Worm (Caenorhabditis elegans): ENCODE data around the gene xbx-6.
A peak's percentile ranks its signal among the peaks of the same experiment; 100 is the strongest.

Gene xbx-6

DNA sequence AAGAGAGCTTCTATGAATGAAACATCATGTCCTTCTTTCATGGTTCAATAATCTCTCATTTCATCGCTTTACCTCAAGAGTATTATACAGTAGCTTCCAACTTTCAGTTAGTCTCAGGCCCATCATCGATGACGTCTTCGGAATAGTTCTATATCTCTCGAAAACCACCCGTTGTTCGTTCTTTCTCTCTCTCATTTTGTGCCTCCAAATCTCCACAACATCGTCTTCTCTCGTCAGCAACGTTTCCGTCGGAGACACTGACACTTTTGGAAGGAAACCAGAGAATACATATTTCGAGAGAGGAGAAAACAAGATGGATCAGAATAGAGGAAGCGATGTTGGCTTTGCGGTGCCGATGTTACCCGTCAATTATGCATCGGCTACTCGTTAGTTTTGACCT, 29.0 kb downstream of the xbx-6 start (continued):
- TF ChIP-seq ZK185.1 (tag; optimal IDR thresholded peaks at IDR 0.05; ENCODE audit: poor library complexity, severe bottlenecking): no peak
- TF ChIP-seq hlh-26 (GFP tag; conservative IDR thresholded peaks at IDR 0.05): no peak
- TF ChIP-seq bed-1 (GFP tag; IDR thresholded peaks at IDR 0.05): no peak
- no peak for TF ChIP-seq ceh-27 (GFP tag; optimal IDR thresholded peaks at IDR 0.05)
- TF ChIP-seq snpc-4 (GFP tag; optimal IDR thresholded peaks at IDR 0.05): no peak
- no peak for TF ChIP-seq snpc-4 (tag; optimal IDR thresholded peaks at IDR 0.05)
- TF ChIP-seq nfyb-1 (GFP tag; IDR thresholded peaks at IDR 0.05): peak; percentile 31; the same call in 1 of the 2 replicates
- TF ChIP-seq nhr-80 (tag; optimal IDR thresholded peaks at IDR 0.05): no peak
- TF ChIP-seq bed-2 (GFP tag; IDR thresholded peaks at IDR 0.05): no peak
- no peak for TF ChIP-seq madf-8 (GFP tag; conservative IDR thresholded peaks at IDR 0.05)
- TF ChIP-seq cebp-2 (GFP tag; IDR thresholded peaks at IDR 0.05): no peak
- no peak for TF ChIP-seq Y67H2A.10 (GFP tag; conservative IDR thresholded peaks at IDR 0.05)
- 0 out of 2 replicates have a peak, but pooled peaks have one; percentile 4 for TF ChIP-seq hmg-20 (GFP tag; IDR thresholded peaks at IDR 0.05)
- TF ChIP-seq egl-18 (GFP tag; IDR thresholded peaks at IDR 0.05): no peak

DNA sequence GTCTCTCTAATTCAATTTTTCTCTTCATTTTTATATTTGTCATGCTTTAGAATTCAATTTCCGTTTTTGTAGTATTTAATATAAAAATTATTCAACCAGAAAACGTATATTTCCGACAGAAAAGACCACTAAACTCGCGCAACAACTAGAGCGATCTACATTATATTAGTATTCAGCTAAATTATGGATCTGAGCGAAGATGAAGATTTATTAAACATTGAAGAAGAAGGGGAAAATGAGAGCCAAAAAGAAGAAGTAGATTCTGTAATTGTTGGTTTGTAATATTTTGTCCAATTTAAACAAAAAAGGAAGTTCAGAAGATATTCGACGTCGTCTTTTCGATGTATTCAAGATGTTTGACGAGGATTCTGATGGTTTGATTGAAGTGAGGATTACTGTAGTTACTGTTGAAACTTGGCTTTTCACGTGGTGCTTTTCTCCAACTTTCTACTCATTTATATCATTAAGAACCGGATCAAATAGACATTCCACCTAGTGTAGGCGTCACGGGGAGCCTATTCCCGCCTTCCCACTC, 31.1 kb downstream of the xbx-6 start, which contains the start of gene cal-7:
Gene cal-7, plus strand, starts transcription at position 184 of the 535 bp plus-strand sequence.
- TF ChIP-seq efl-1 (GFP tag; optimal IDR thresholded peaks at IDR 0.05): no peak
- TF ChIP-seq F39B2.1 (GFP tag; IDR thresholded peaks at IDR 0.05): no peak
- TF ChIP-seq repo-1 (tag; optimal IDR thresholded peaks at IDR 0.05): peak; percentile 53
- TF ChIP-seq ekl-4 (GFP tag; IDR thresholded peaks at IDR 0.05): 0 out of 2 replicates have a peak, but pooled peaks have one; percentile 29
- TF ChIP-seq nhr-120 (GFP tag; IDR thresholded peaks at IDR 0.05): no peak
- peak; percentile 18 for TF ChIP-seq lin-40 (tag; optimal IDR thresholded peaks at IDR 0.05)
- no peak for TF ChIP-seq ceh-40 (GFP tag; IDR thresholded peaks at IDR 0.05)
- TF ChIP-seq dpff-1 (tag; optimal IDR thresholded peaks at IDR 0.05): peak; percentile 3
- TF ChIP-seq ztf-26 (tag; optimal IDR thresholded peaks at IDR 0.05): peak; percentile 55
- TF ChIP-seq ceh-91 (GFP tag; IDR thresholded peaks at IDR 0.05): 0 out of 2 replicates have a peak, but pooled peaks have one; percentile 11
- TF ChIP-seq chd-7 (tag; optimal IDR thresholded peaks at IDR 0.05): peak; percentile 24
- TF ChIP-seq ama-1 (optimal IDR thresholded peaks at IDR 0.05): no peak
- peak in 1 of 2 experiments; percentile 61 for TF ChIP-seq ama-1 (GFP tag; optimal IDR thresholded peaks at IDR 0.05)
- TF ChIP-seq ZK185.1 (tag; optimal IDR thresholded peaks at IDR 0.05; ENCODE audit: poor library complexity, severe bottlenecking): peak; percentile 15

DNA sequence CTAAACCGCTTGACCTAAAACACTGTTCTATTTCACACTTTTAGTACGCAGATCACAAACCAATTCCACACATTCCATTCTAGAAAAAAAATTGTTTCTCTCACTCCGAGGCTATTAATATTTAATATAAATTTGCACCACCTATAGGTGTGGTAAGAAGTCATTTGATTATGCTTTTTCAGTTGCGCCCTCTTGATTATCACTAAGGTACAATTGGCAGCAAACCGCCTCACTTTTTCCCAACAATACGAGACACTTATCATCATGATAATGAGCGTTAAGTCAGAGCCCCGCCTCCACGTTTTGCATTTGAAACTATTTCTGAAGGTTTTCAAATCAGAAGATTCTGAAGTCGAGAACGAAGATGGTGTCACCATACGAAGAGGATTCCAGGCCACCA, 34.4 kb downstream of the xbx-6 start, which contains the start of gene aqp-4:
Gene aqp-4, plus strand, starts transcription at position 270 of the 400 bp plus-strand sequence.
- TF ChIP-seq F23B12.7 (tag; optimal IDR thresholded peaks at IDR 0.05; ENCODE audit: insufficient read depth) (no peak), nhr-80 (tag; optimal IDR thresholded peaks at IDR 0.05) (peak; percentile 64)

DNA sequence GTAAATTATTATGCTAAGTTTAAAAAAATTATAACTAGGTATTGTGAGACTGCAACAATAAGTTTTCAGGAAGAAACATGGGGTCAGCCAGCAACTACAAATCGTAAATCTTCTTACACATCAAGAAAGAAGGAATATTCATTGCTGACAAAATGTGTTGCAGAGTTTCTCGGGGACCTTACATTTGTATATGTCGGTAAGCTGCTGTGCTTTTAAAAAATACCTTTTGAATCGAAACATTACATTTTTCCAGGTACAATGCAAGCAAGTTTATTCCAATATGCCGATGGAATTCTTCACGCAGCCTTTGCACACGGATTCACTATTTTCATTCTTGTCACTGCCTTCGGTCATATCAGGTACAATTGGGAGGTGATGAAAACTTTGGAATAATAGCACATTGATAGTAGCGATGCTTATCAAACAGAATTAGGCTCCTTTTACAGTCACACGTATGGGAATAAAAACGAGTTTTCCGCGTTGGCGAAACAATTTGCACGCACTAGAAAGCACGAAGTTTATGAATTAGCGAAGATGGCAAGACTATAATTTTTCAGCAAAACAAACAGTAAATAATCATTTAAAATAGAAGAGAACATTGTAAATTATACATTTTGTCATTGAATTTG, 35.3 kb downstream of the xbx-6 start:
- TF ChIP-seq nhr-80 (tag; optimal IDR thresholded peaks at IDR 0.05) (peak; percentile 48), C17E4.6 (GFP tag; IDR thresholded peaks at IDR 0.05) (no peak), attf-3 (GFP tag; conservative IDR thresholded peaks at IDR 0.05) (no peak), F23B12.7 (tag; optimal IDR thresholded peaks at IDR 0.05; ENCODE audit: insufficient read depth) (no peak), rpc-1 (optimal IDR thresholded peaks at IDR 0.05) (no peak), rpc-1 (tag; optimal IDR thresholded peaks at IDR 0.05) (no peak), madf-10 (tag; optimal IDR thresholded peaks at IDR 0.05) (no peak), hlh-26 (GFP tag; conservative IDR thresholded peaks at IDR 0.05) (no peak), hsf-1 (GFP tag; IDR thresholded peaks at IDR 0.05) (no peak)
